Worm (Caenorhabditis elegans) whole organism, L4 larva: ENCODE data around the gene F54C9.14.

ENCODE experiments used
- F10B5.3 ChIP-seq: sonication (generic microtip); optimal IDR thresholded peaks from 2 replicates; lab custom pipeline; 2016; ENCODE audit warnings: mild to moderate bottlenecking, missing genetic modification characterization, missing compliant biosample characterization
- F26F4.8 ChIP-seq: fragments of 200-800 bp; sonication (Bioruptor generic); conservative IDR thresholded peaks from 2 replicates; pipeline ENCODE4 v1.3.6; 2022; ENCODE audit warnings: missing genetic modification characterization, missing compliant biosample characterization
- F37D6.2 ChIP-seq: sonication (generic microtip); optimal IDR thresholded peaks from 2 replicates; lab custom pipeline; 2016; ENCODE audit warnings: mild to moderate bottlenecking, missing genetic modification characterization, missing compliant biosample characterization
- Y105C5A.15 ChIP-seq: fragments of 200-800 bp; sonication (Bioruptor generic); IDR thresholded peaks from 2 replicates; pipeline ENCODE4 v1.3.6; 2022; ENCODE audit warnings: missing genetic modification characterization, missing compliant biosample characterization
- Y75B8A.6 ChIP-seq: fragments of 200-800 bp; sonication (Bioruptor generic); IDR thresholded peaks from 2 replicates; pipeline ENCODE4 v1.3.6; 2022; ENCODE audit warnings: missing genetic modification reagents, missing genetic modification characterization, missing compliant biosample characterization
- aha-1 ChIP-seq: fragments of 150-350 bp; peaks from one replicate; lab custom pipeline; 2014; ENCODE audit warnings: missing biosample characterization, missing genetic modification characterization
- attf-4 ChIP-seq: sonication (generic microtip); optimal IDR thresholded peaks from 3 replicates; lab custom pipeline; 2017; ENCODE audit warnings: missing biosample characterization, missing genetic modification characterization
- ceh-20 ChIP-seq: fragments of 200-800 bp; sonication (Bioruptor generic); IDR thresholded peaks from 2 replicates; pipeline ENCODE4 v1.3.6; 2022; ENCODE audit warnings: missing genetic modification reagents, missing genetic modification characterization, missing compliant biosample characterization
- ceh-32 ChIP-seq: sonication (generic microtip); optimal IDR thresholded peaks from 2 replicates; lab custom pipeline; 2016; ENCODE audit warnings: mild to moderate bottlenecking, missing genetic modification characterization, missing compliant biosample characterization; ENCODE audit not compliant: poor library complexity
- ceh-62 ChIP-seq: sonication (generic microtip); optimal IDR thresholded peaks from 2 replicates; lab custom pipeline; 2017; ENCODE audit warnings: missing biosample characterization, missing genetic modification characterization
- ceh-82 ChIP-seq: sonication (generic microtip); optimal IDR thresholded peaks from 2 replicates; lab custom pipeline; 2017; ENCODE audit warnings: missing biosample characterization, missing genetic modification characterization
- cey-2 ChIP-seq: sonication (generic microtip); optimal IDR thresholded peaks from 3 replicates; lab custom pipeline; 2017; ENCODE audit warnings: missing genetic modification characterization, mild to moderate bottlenecking, missing compliant biosample characterization, antibody characterized with exemption, borderline replicate concordance; ENCODE audit not compliant: insufficient read depth
- daf-8 ChIP-seq: fragments of 200-800 bp; sonication (Bioruptor generic); IDR thresholded peaks from 2 replicates; pipeline ENCODE4 v1.3.6; 2022; ENCODE audit warnings: missing genetic modification characterization, missing compliant biosample characterization
- dmd-6 ChIP-seq: fragments of 200-800 bp; sonication (Bioruptor generic); IDR thresholded peaks from 2 replicates; pipeline ENCODE4 v1.3.6; 2022; ENCODE audit warnings: missing genetic modification reagents, missing genetic modification characterization, missing compliant biosample characterization
- dmd-9 ChIP-seq: fragments of 200-800 bp; sonication (Bioruptor generic); IDR thresholded peaks from 2 replicates; pipeline ENCODE4 v1.3.6; 2022; ENCODE audit warnings: missing genetic modification reagents, missing genetic modification characterization, missing compliant biosample characterization
- dpl-1 ChIP-seq: fragments of 150-350 bp; optimal IDR thresholded peaks from 2 replicates; lab custom pipeline; 2014; ENCODE audit warnings: missing biosample characterization, missing genetic modification reagents, missing genetic modification characterization
- duxl-1 ChIP-seq: sonication (generic microtip); optimal IDR thresholded peaks from 2 replicates; lab custom pipeline; 2016; ENCODE audit warnings: mild to moderate bottlenecking, missing genetic modification characterization, moderate library complexity, missing compliant biosample characterization; ENCODE audit not compliant: poor library complexity
- dve-1 ChIP-seq: sonication (generic microtip); optimal IDR thresholded peaks from 2 replicates; lab custom pipeline; 2017; ENCODE audit warnings: antibody characterized with exemption, mild to moderate bottlenecking, missing genetic modification characterization, missing compliant biosample characterization; ENCODE audit not compliant: insufficient read depth
- egl-27 ChIP-seq: sonication (generic microtip); optimal IDR thresholded peaks from 3 replicates; lab custom pipeline; 2017; ENCODE audit warnings: missing biosample characterization, missing genetic modification reagents, missing genetic modification characterization
- fos-1 ChIP-seq: fragments of 150-350 bp; optimal IDR thresholded peaks from 2 replicates; lab custom pipeline; 2014; ENCODE audit warnings: missing biosample characterization, missing genetic modification characterization
- hlh-11 ChIP-seq: fragments of 200-800 bp; sonication (Bioruptor generic); optimal IDR thresholded peaks from 2 replicates; lab custom pipeline; 2018; ENCODE audit warnings: mild to moderate bottlenecking, missing genetic modification characterization, missing compliant biosample characterization
- jun-1 ChIP-seq: fragments of 150-350 bp; optimal IDR thresholded peaks from 2 replicates; lab custom pipeline; 2014; ENCODE audit warnings: missing biosample characterization, missing genetic modification reagents, missing genetic modification characterization
- lin-1 ChIP-seq: fragments of 200-800 bp; sonication (Bioruptor generic); IDR thresholded peaks from 2 replicates; pipeline ENCODE4 v1.3.6; 2022; ENCODE audit warnings: missing genetic modification reagents, missing genetic modification characterization, missing compliant biosample characterization
- lin-13 ChIP-seq: fragments of 150-350 bp; optimal IDR thresholded peaks from 2 replicates; lab custom pipeline; 2014; ENCODE audit warnings: missing biosample characterization, missing genetic modification reagents, missing genetic modification characterization
- lin-15B ChIP-seq: fragments of 150-350 bp; sonication (generic microtip); optimal IDR thresholded peaks from 3 replicates; lab custom pipeline; 2014; ENCODE audit warnings: missing biosample characterization, missing genetic modification characterization
- lin-38 ChIP-seq: fragments of 200-800 bp; sonication (Bioruptor generic); IDR thresholded peaks from 2 replicates; pipeline ENCODE4 v1.3.6; 2022; ENCODE audit warnings: missing genetic modification reagents, missing genetic modification characterization, missing compliant biosample characterization
- lir-3 ChIP-seq: sonication (generic microtip); optimal IDR thresholded peaks from 2 replicates; lab custom pipeline; 2016; ENCODE audit warnings: mild to moderate bottlenecking, missing genetic modification characterization, missing compliant biosample characterization
- mdl-1 ChIP-seq, 2 experiments: fragments of 150-350 bp in 1 of 2; sonication (generic microtip) in 1 of 2; optimal IDR thresholded peaks; 2 replicates each; lab custom pipeline; 2014 to 2017; ENCODE audit warnings: missing biosample characterization in 2 of 2, missing genetic modification characterization in 2 of 2
- mdt-29 ChIP-seq: fragments of 200-800 bp; sonication (Bioruptor generic); IDR thresholded peaks from 2 replicates; pipeline ENCODE4 v1.3.6; 2022; ENCODE audit warnings: missing genetic modification reagents, missing genetic modification characterization, missing compliant biosample characterization
- mes-2 ChIP-seq: sonication (generic microtip); optimal IDR thresholded peaks from 2 replicates; lab custom pipeline; 2016; ENCODE audit warnings: missing genotype, mild to moderate bottlenecking, missing genetic modification characterization, missing compliant biosample characterization; ENCODE audit not compliant: poor library complexity, severe bottlenecking
- nhr-10 ChIP-seq: fragments of 150-350 bp; optimal IDR thresholded peaks from 2 replicates; lab custom pipeline; 2014; ENCODE audit warnings: missing biosample characterization, missing genetic modification characterization
- nhr-102 ChIP-seq: sonication (generic microtip); optimal IDR thresholded peaks from 2 replicates; lab custom pipeline; 2016; ENCODE audit warnings: mild to moderate bottlenecking, missing genetic modification characterization, moderate library complexity, missing compliant biosample characterization
- nhr-111 ChIP-seq: fragments of 200-800 bp; sonication (Bioruptor generic); optimal IDR thresholded peaks from 2 replicates; lab custom pipeline; 2018; ENCODE audit warnings: mild to moderate bottlenecking, missing genetic modification characterization, missing compliant biosample characterization
- nhr-237 ChIP-seq: sonication (generic microtip); optimal IDR thresholded peaks from 2 replicates; lab custom pipeline; 2017; ENCODE audit warnings: missing biosample characterization, missing genetic modification characterization
- nhr-48 ChIP-seq: sonication (generic microtip); optimal IDR thresholded peaks from 2 replicates; lab custom pipeline; 2016; ENCODE audit warnings: mild to moderate bottlenecking, missing genetic modification characterization, missing compliant biosample characterization
- set-16 ChIP-seq: fragments of 200-800 bp; sonication (Bioruptor generic); IDR thresholded peaks from 2 replicates; pipeline ENCODE4 v1.3.6; 2022; ENCODE audit warnings: missing genetic modification reagents, missing genetic modification characterization, missing compliant biosample characterization
- snpc-4 ChIP-seq: fragments of 150-350 bp; optimal IDR thresholded peaks from 2 replicates; lab custom pipeline; 2014; ENCODE audit warnings: missing biosample characterization, missing genetic modification characterization
- spr-3 ChIP-seq: fragments of 200-800 bp; sonication (Bioruptor generic); optimal IDR thresholded peaks from 2 replicates; lab custom pipeline; 2018; ENCODE audit warnings: mild to moderate bottlenecking, missing genetic modification characterization, missing compliant biosample characterization
- tra-1 ChIP-seq: fragments of 200-800 bp; sonication (Bioruptor generic); IDR thresholded peaks from 2 replicates; pipeline ENCODE4 v1.3.6; 2022; ENCODE audit warnings: missing genetic modification reagents, missing genetic modification characterization, missing compliant biosample characterization
- unc-130 ChIP-seq: sonication (generic microtip); optimal IDR thresholded peaks from 2 replicates; lab custom pipeline; 2016; ENCODE audit warnings: missing genetic modification reagents, missing genetic modification characterization, missing compliant biosample characterization
- unc-62 ChIP-seq, 3 experiments: fragments of 150-350 bp in 1 of 3; sonication (generic microtip); optimal IDR thresholded peaks in 2 of 3; peaks in 1 of 3; 1 replicate in 1 of 3; 2 replicates in 2 of 3; lab custom pipeline; 2014 to 2017; ENCODE audit warnings: missing biosample characterization in 3 of 3, missing genetic modification characterization in 3 of 3, missing genetic modification reagents in 3 of 3, missing genotype in 1 of 3
- vab-7 ChIP-seq: fragments of 200-800 bp; sonication (Bioruptor generic); IDR thresholded peaks from 2 replicates; pipeline ENCODE4 v1.3.6; 2022; ENCODE audit warnings: missing genetic modification reagents, missing genetic modification characterization, missing compliant biosample characterization
- zip-11 ChIP-seq: fragments of 200-800 bp; sonication (Bioruptor generic); IDR thresholded peaks from 2 replicates; pipeline ENCODE4 v1.3.6; 2022; ENCODE audit warnings: missing genetic modification characterization, missing compliant biosample characterization

F54C9.14 gene

DNA sequence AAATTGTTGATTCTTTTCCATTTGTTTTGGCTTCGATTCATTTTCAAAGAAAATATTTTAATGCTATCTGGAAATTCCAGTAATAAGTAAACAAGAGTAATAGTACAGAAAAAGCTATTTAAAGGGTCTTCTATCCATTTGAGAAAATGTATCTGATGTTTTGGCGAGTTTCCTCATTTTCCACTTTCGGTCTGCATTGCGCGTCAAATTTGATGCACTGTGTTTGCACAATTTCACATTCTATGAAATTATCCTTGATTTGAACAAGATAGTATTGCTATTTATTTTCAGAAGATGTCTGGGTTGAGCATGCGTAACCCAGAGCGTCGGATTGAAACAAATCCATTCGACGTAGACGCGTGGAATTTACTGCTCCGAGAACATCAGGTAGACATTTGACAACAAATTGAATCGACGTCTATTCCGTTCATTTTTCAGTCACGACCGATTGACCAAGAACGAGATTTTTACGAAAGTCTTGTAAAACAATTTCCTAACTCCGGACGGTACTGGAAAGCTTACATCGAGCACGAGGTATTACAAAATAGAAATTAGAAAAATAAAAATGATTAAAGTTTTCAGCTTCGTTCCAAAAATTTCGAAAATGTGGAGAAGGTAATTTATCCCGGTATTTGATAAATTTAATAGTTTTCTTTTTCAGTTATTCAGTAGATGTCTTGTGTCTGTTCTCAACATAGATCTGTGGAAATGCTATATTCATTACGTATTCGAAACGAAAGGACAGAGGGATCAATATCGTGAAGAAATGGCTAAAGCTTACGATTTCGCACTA is 41.7 kb downstream of the F54C9.14 start, which contains the start of gene suf-1 (continued):
- TF ChIP-seq attf-4 (tag; lab: Kevin White, UChicago), result peak; percentile 72
- no peak for TF ChIP-seq cey-2
- no peak for TF ChIP-seq dmd-9 (GFP tag; lab: Robert Waterston, UW)
- no peak for TF ChIP-seq mdl-1 (tag; optimal IDR thresholded peaks at IDR 0.05; lab: Kevin White, UChicago)
- TF ChIP-seq aha-1 (tag; lab: Kevin White, UChicago), result peak; percentile 80
- no peak for TF ChIP-seq duxl-1
- peak; percentile 80 for TF ChIP-seq lin-38
- TF ChIP-seq dpl-1, result peak; percentile 30
- 0 out of 2 replicates have a peak, but pooled peaks have one; percentile 13 for TF ChIP-seq vab-7 (GFP tag; lab: Robert Waterston, UW)
- TF ChIP-seq lin-1 (GFP tag; lab: Robert Waterston, UW), result peak; percentile 22; the same call in 1 of the 2 replicates
- TF ChIP-seq nhr-48 (tag; lab: Kevin White, UChicago), result no peak
- TF ChIP-seq fos-1 (tag; lab: Kevin White, UChicago), result no peak
- TF ChIP-seq daf-8 (GFP tag; lab: Robert Waterston, UW), result no peak
- peak; percentile 68 for TF ChIP-seq lin-13
- no peak for TF ChIP-seq F26F4.8 (GFP tag; lab: Robert Waterston, UW)
- TF ChIP-seq lin-15B, result no peak
- no peak for TF ChIP-seq set-16 (GFP tag; lab: Robert Waterston, UW)
- peak in 1 of 2 experiments; percentile 60 for TF ChIP-seq unc-62 (GFP tag; optimal IDR thresholded peaks at IDR 0.05 in 1 of 2; lab: Kevin White, UChicago)
- TF ChIP-seq unc-62 (tag; optimal IDR thresholded peaks at IDR 0.05; lab: Kevin White, UChicago), result no peak
- no peak for TF ChIP-seq F10B5.3
- 0 out of 2 replicates have a peak, but pooled peaks have one; percentile 47 for TF ChIP-seq tra-1 (GFP tag; lab: Robert Waterston, UW)
- TF ChIP-seq mdt-29, result 0 out of 2 replicates have a peak, but pooled peaks have one; percentile 52
- no peak for TF ChIP-seq lir-3 (tag; lab: Kevin White, UChicago)
- TF ChIP-seq ceh-32, result no peak
- TF ChIP-seq dve-1 (tag; lab: Kevin White, UChicago), result no peak
- peak; percentile 46 for TF ChIP-seq spr-3 (GFP tag; lab: Kevin White, UChicago)
- no peak for TF ChIP-seq jun-1 (tag; lab: Kevin White, UChicago)

ce11 chrII:8606549-8606948 is 44.4 kb downstream of the F54C9.14 start, which contains the start of gene F28C6.8:
Gene F28C6.8, plus strand, starts transcription at chrII:8606849.
- TF ChIP-seq hlh-11 (tag; lab: Kevin White, UChicago), result no peak
- no peak for TF ChIP-seq Y75B8A.6
- TF ChIP-seq nhr-102, result no peak
- no peak for TF ChIP-seq ceh-20 (GFP tag; lab: Robert Waterston, UW)

DNA sequence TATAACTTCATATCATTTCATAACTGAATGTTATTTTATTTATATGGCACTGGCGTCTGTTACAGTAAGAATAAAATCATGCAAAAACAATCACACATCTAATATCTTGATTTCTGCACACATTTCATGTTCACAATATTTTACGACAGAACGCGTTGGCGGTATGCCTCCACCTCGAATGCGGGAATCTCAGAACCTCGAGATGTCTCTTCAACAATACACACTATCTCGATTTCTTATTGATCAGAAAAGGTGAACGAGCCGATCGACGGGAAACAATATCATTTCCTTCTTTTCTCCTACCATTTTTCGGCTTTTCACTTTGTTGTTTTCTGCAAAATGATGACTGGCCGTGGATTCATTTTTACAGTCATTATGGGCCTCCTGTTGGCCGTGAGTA is 45.6 kb downstream of the F54C9.14 start, which contains the start of gene F28C6.10:
Gene F28C6.10, plus strand, starts transcription at position 301 of the 400 bp plus-strand sequence.
- no peak for TF ChIP-seq lin-13
- no peak for TF ChIP-seq ceh-32
- no peak for TF ChIP-seq Y105C5A.15 (GFP tag; lab: Robert Waterston, UW)
- no peak for TF ChIP-seq unc-130 (GFP tag; lab: Kevin White, UChicago)
- TF ChIP-seq nhr-237 (tag; lab: Kevin White, UChicago), result no peak
- no peak for TF ChIP-seq zip-11
- no peak for TF ChIP-seq F37D6.2 (tag; lab: Kevin White, UChicago)
- no peak for TF ChIP-seq mdt-29
- no peak for TF ChIP-seq snpc-4 (tag; lab: Kevin White, UChicago)
- TF ChIP-seq mes-2 (tag; lab: Kevin White, UChicago), result no peak
- TF ChIP-seq egl-27 (tag; lab: Kevin White, UChicago), result no peak
- TF ChIP-seq cey-2, result no peak
- no peak for TF ChIP-seq nhr-111 (GFP tag; lab: Kevin White, UChicago)
- TF ChIP-seq nhr-10, result no peak
- no peak for TF ChIP-seq dmd-6 (GFP tag; lab: Robert Waterston, UW)
- TF ChIP-seq ceh-82 (tag; lab: Kevin White, UChicago), result no peak
- TF ChIP-seq hlh-11 (tag; lab: Kevin White, UChicago), result no peak
- TF ChIP-seq F26F4.8 (GFP tag; lab: Robert Waterston, UW), result no peak
- no peak for TF ChIP-seq ceh-62 (tag; lab: Kevin White, UChicago)
- TF ChIP-seq, all 104 proteins: peak for 0
